Worm (Caenorhabditis elegans) whole organism, L1 larva: ENCODE measurements around the gene col-157.

Source experiments
- C16A3.4 ChIP-seq: fragments of 150-350 bp; optimal IDR thresholded peaks from 2 replicates; lab custom pipeline; 2014; ENCODE audit warnings: missing biosample characterization, missing genetic modification characterization
- F16B12.6 ChIP-seq: fragments of 150-350 bp; optimal IDR thresholded peaks from 2 replicates; lab custom pipeline; 2014; ENCODE audit warnings: missing biosample characterization, missing genetic modification characterization
- blmp-1 ChIP-seq: fragments of 150-350 bp; optimal IDR thresholded peaks from 2 replicates; lab custom pipeline; 2014; ENCODE audit warnings: missing biosample characterization, missing genetic modification characterization
- ceh-8 ChIP-seq: fragments of 200-800 bp; sonication (Bioruptor generic); optimal IDR thresholded peaks from 2 replicates; lab custom pipeline; 2018; ENCODE audit warnings: mild to moderate bottlenecking, missing genetic modification characterization, moderate library complexity, missing compliant biosample characterization
- ceh-82 ChIP-seq, 3 experiments: fragments of 150-350 bp in 1 of 3; sonication (generic microtip) in 2 of 3; optimal IDR thresholded peaks; 2 replicates each; lab custom pipeline; 2014 to 2017; ENCODE audit warnings: missing biosample characterization in 3 of 3, missing genetic modification characterization in 3 of 3
- ceh-88 ChIP-seq: fragments of 200-800 bp; sonication (Bioruptor generic); IDR thresholded peaks from 2 replicates; pipeline ENCODE4 v1.3.6; 2022; ENCODE audit warnings: missing genetic modification characterization, missing compliant biosample characterization
- dpl-1 ChIP-seq, 3 experiments: fragments of 150-350 bp in 2 of 3; sonication (generic microtip) in 1 of 3; optimal IDR thresholded peaks; 2 replicates each; lab custom pipeline; 2014 to 2017; ENCODE audit warnings: missing biosample characterization in 3 of 3, missing genetic modification characterization in 3 of 3, missing genetic modification reagents in 3 of 3
- dsc-1 ChIP-seq: sonication (generic microtip); optimal IDR thresholded peaks from 2 replicates; lab custom pipeline; 2016; ENCODE audit warnings: mild to moderate bottlenecking, missing genetic modification characterization, missing compliant biosample characterization
- efl-1 ChIP-seq, 4 experiments: fragments of 150-350 bp; optimal IDR thresholded peaks in 3 of 4; peaks in 1 of 4; 1 replicate in 1 of 4; 2 replicates in 3 of 4; lab custom pipeline; 2014; ENCODE audit warnings: missing biosample characterization in 2 of 4, missing genetic modification characterization in 2 of 4, missing genetic modification reagents in 2 of 4
- egl-13 ChIP-seq: sonication (generic microtip); optimal IDR thresholded peaks from 2 replicates; lab custom pipeline; 2016; ENCODE audit warnings: missing genotype, missing genetic modification reagents, missing genetic modification characterization, missing compliant biosample characterization
- elt-2 ChIP-seq: sonication (generic microtip); optimal IDR thresholded peaks from 2 replicates; lab custom pipeline; 2016; ENCODE audit warnings: missing genetic modification characterization, mild to moderate bottlenecking, inconsistent platforms, missing compliant biosample characterization, missing genetic modification reagents
- fkh-10 ChIP-seq: sonication (generic microtip); optimal IDR thresholded peaks from 2 replicates; lab custom pipeline; 2017; ENCODE audit warnings: missing biosample characterization, missing genetic modification reagents, missing genetic modification characterization
- fkh-8 ChIP-seq: sonication (generic microtip); optimal IDR thresholded peaks from 2 replicates; lab custom pipeline; 2016; ENCODE audit warnings: mild to moderate bottlenecking, missing genetic modification characterization, missing compliant biosample characterization
- grh-1 ChIP-seq: fragments of 200-800 bp; sonication (Bioruptor generic); IDR thresholded peaks from 2 replicates; pipeline ENCODE4 v1.3.6; 2022; ENCODE audit warnings: missing genetic modification reagents, missing genetic modification characterization, missing compliant biosample characterization
- isw-1 ChIP-seq: fragments of 200-800 bp; sonication (Bioruptor generic); IDR thresholded peaks from 2 replicates; pipeline ENCODE4 v1.3.6; 2022; ENCODE audit warnings: missing genetic modification characterization, missing compliant biosample characterization
- jun-1 ChIP-seq: fragments of 150-350 bp; optimal IDR thresholded peaks from 2 replicates; lab custom pipeline; 2014; ENCODE audit warnings: missing biosample characterization, missing genetic modification reagents, missing genetic modification characterization
- lin-14 ChIP-seq: fragments of 200-800 bp; sonication (Bioruptor generic); optimal IDR thresholded peaks from 2 replicates; lab custom pipeline; 2018; ENCODE audit warnings: mild to moderate bottlenecking, missing genetic modification characterization, moderate library complexity, missing compliant biosample characterization
- lin-35 ChIP-seq, 2 experiments: fragments of 150-350 bp; optimal IDR thresholded peaks; 2 replicates each; lab custom pipeline; 2014; ENCODE audit warnings: missing biosample characterization in 2 of 2, missing genetic modification characterization in 2 of 2, missing genetic modification reagents in 2 of 2
- lir-3 ChIP-seq: sonication (generic microtip); optimal IDR thresholded peaks from 2 replicates; lab custom pipeline; 2016; ENCODE audit warnings: mild to moderate bottlenecking, missing genetic modification characterization, moderate library complexity, missing compliant biosample characterization; ENCODE audit not compliant: poor library complexity
- lsy-2 ChIP-seq, 2 experiments: fragments of 150-350 bp; optimal IDR thresholded peaks; 2 replicates each; lab custom pipeline; 2014; ENCODE audit warnings: missing biosample characterization in 2 of 2, missing genetic modification characterization in 2 of 2
- mep-1 ChIP-seq: fragments of 150-350 bp; optimal IDR thresholded peaks from 2 replicates; lab custom pipeline; 2014; ENCODE audit warnings: missing biosample characterization, missing genetic modification characterization
- nhr-19 ChIP-seq: fragments of 200-800 bp; sonication (Bioruptor generic); conservative IDR thresholded peaks from 2 replicates; pipeline ENCODE4 v1.3.6; 2022; ENCODE audit warnings: missing genetic modification characterization, missing compliant biosample characterization
- nhr-20 ChIP-seq: sonication (generic microtip); optimal IDR thresholded peaks from 2 replicates; lab custom pipeline; 2016; ENCODE audit warnings: mild to moderate bottlenecking, missing genetic modification characterization, missing compliant biosample characterization
- nhr-47 ChIP-seq: sonication (generic microtip); optimal IDR thresholded peaks from 2 replicates; lab custom pipeline; 2016; ENCODE audit warnings: mild to moderate bottlenecking, missing genetic modification characterization, moderate library complexity, missing compliant biosample characterization
- nhr-71 ChIP-seq: sonication (generic microtip); optimal IDR thresholded peaks from 2 replicates; lab custom pipeline; 2016; ENCODE audit warnings: mild to moderate bottlenecking, missing genetic modification characterization, moderate library complexity, missing compliant biosample characterization
- nhr-77 ChIP-seq: fragments of 150-350 bp; optimal IDR thresholded peaks from 2 replicates; lab custom pipeline; 2014; ENCODE audit warnings: missing biosample characterization, missing genetic modification characterization
- nhr-85 ChIP-seq: sonication (generic microtip); peaks from one replicate; lab custom pipeline; 2016; ENCODE audit warnings: missing genetic modification characterization, inconsistent platforms, missing compliant biosample characterization
- nhr-90 ChIP-seq: sonication (generic microtip); optimal IDR thresholded peaks from 2 replicates; lab custom pipeline; 2016; ENCODE audit warnings: mild to moderate bottlenecking, missing genetic modification characterization, missing compliant biosample characterization; ENCODE audit not compliant: poor library complexity
- pax-3 ChIP-seq: fragments of 200-800 bp; sonication (Bioruptor generic); optimal IDR thresholded peaks from 2 replicates; lab custom pipeline; 2018; ENCODE audit warnings: mild to moderate bottlenecking, missing genetic modification characterization, moderate library complexity, missing compliant biosample characterization
- rnt-1 ChIP-seq: sonication (generic microtip); optimal IDR thresholded peaks from 2 replicates; lab custom pipeline; 2016; ENCODE audit warnings: mild to moderate bottlenecking, missing genetic modification characterization, moderate library complexity, missing compliant biosample characterization
- skn-1 ChIP-seq: fragments of 150-350 bp; optimal IDR thresholded peaks from 2 replicates; lab custom pipeline; 2014; ENCODE audit warnings: missing biosample characterization, missing genetic modification characterization
- snpc-4 ChIP-seq: fragments of 150-350 bp; optimal IDR thresholded peaks from 2 replicates; lab custom pipeline; 2014; ENCODE audit warnings: missing biosample characterization, missing genetic modification characterization
- snu-23 ChIP-seq: sonication (generic microtip); optimal IDR thresholded peaks from 2 replicates; lab custom pipeline; 2016; ENCODE audit warnings: missing genetic modification characterization, missing compliant biosample characterization
- sox-4 ChIP-seq: sonication (generic microtip); optimal IDR thresholded peaks from 2 replicates; lab custom pipeline; 2016; ENCODE audit warnings: missing genetic modification characterization, missing compliant biosample characterization
- swsn-7 ChIP-seq: sonication (generic microtip); optimal IDR thresholded peaks from 2 replicates; lab custom pipeline; 2016; ENCODE audit warnings: missing genetic modification characterization, missing compliant biosample characterization
- tbx-2 ChIP-seq: sonication (generic microtip); optimal IDR thresholded peaks from 2 replicates; lab custom pipeline; 2016; ENCODE audit warnings: missing genetic modification characterization, missing compliant biosample characterization
- unc-130 ChIP-seq: fragments of 150-350 bp; optimal IDR thresholded peaks from 2 replicates; lab custom pipeline; 2017; ENCODE audit warnings: missing biosample characterization, missing genetic modification characterization, inconsistent platforms
- unc-86 ChIP-seq: sonication (generic microtip); optimal IDR thresholded peaks from 2 replicates; lab custom pipeline; 2016; ENCODE audit warnings: missing genetic modification characterization, missing compliant biosample characterization
- xbp-1 ChIP-seq: sonication (generic microtip); optimal IDR thresholded peaks from 2 replicates; lab custom pipeline; 2016; ENCODE audit warnings: missing genetic modification characterization, missing compliant biosample characterization
- ztf-11 ChIP-seq, 2 experiments: sonication (generic microtip); optimal IDR thresholded peaks; 2 replicates each; lab custom pipeline; 2016 to 2017; ENCODE audit warnings: missing genetic modification characterization in 2 of 2, missing biosample characterization in 1 of 2, missing compliant biosample characterization in 1 of 2

col-157 gene

ce11 chrV:11504853-11505397, 21.1 kb downstream of the col-157 start, which contains the start of the genes C55A6.1 and C55A6.10:
C55A6.1 (minus strand) TSS chrV:11504968.
C55A6.10 (plus strand) TSS chrV:11505347.
- TF ChIP-seq lir-3 (tag; lab: Kevin White, UChicago) = peak; percentile 66
- TF ChIP-seq C16A3.4 = peak; percentile 62
- peak; percentile 52 for TF ChIP-seq egl-13 (tag; lab: Kevin White, UChicago)
- peak; percentile 86 for TF ChIP-seq nhr-71
- peak; percentile 44 for TF ChIP-seq ceh-8 (GFP tag; lab: Kevin White, UChicago)
- TF ChIP-seq ceh-88 (GFP tag; lab: Robert Waterston, UW) = peak; percentile 54; the same call in 1 of the 2 replicates
- peak; percentile 71 for TF ChIP-seq tbx-2 (tag; lab: Kevin White, UChicago)
- TF ChIP-seq fkh-8 (tag; lab: Kevin White, UChicago) = peak; percentile 59
- peak; percentile 60 to 69 for TF ChIP-seq efl-1 (optimal IDR thresholded peaks at IDR 0.05; lab: Kevin White, UChicago)
- peak; percentile 61 to 94 for TF ChIP-seq efl-1 (GFP tag; optimal IDR thresholded peaks at IDR 0.05 in 1 of 2; lab: Kevin White, UChicago)
- peak; percentile 82 for TF ChIP-seq nhr-20 (tag; lab: Kevin White, UChicago)
- TF ChIP-seq unc-86 (tag; lab: Kevin White, UChicago) = peak; percentile 76
- peak; percentile 35 to 67 (median 50) for TF ChIP-seq dpl-1 (GFP tag; optimal IDR thresholded peaks at IDR 0.05; lab: Kevin White, UChicago)
- peak; percentile 38 for TF ChIP-seq skn-1 (tag; lab: Kevin White, UChicago)
- peak; percentile 30 for TF ChIP-seq dsc-1 (tag; lab: Kevin White, UChicago)
- TF ChIP-seq fkh-10 = peak; percentile 60
- peak; percentile 59 for TF ChIP-seq rnt-1 (tag; lab: Kevin White, UChicago)
- peak; percentile 84 for TF ChIP-seq snu-23 (GFP tag; lab: Kevin White, UChicago)
- TF ChIP-seq nhr-47 (tag; lab: Kevin White, UChicago) = peak; percentile 85
- TF ChIP-seq ceh-82 (tag; optimal IDR thresholded peaks at IDR 0.05; lab: Kevin White, UChicago) = peak in 2 of 3 experiments; percentile 9 to 41
- TF ChIP-seq grh-1 (GFP tag; lab: Robert Waterston, UW) = peak; percentile 64
- TF ChIP-seq snpc-4 (tag; lab: Kevin White, UChicago) = peak; percentile 17
- peak; percentile 76 for TF ChIP-seq lin-14
- peak; percentile 56 to 73 for TF ChIP-seq lsy-2 (tag; optimal IDR thresholded peaks at IDR 0.05; lab: Kevin White, UChicago)
- TF ChIP-seq jun-1 (tag; lab: Kevin White, UChicago) = peak; percentile 30
- TF ChIP-seq F16B12.6 (tag; lab: Kevin White, UChicago) = peak; percentile 93
- TF ChIP-seq nhr-85 (tag; lab: Kevin White, UChicago) = peak; percentile 84
- TF ChIP-seq pax-3 (tag; lab: Kevin White, UChicago) = peak; percentile 20
- TF ChIP-seq unc-130 (tag; lab: Kevin White, UChicago) = peak; percentile 18
- peak; percentile 68 for TF ChIP-seq nhr-19 (GFP tag; lab: Robert Waterston, UW)
- peak; percentile 74 for TF ChIP-seq mep-1 (tag; lab: Kevin White, UChicago)
- peak; percentile 37 for TF ChIP-seq nhr-77 (tag; lab: Kevin White, UChicago)
- peak; percentile 59 for TF ChIP-seq isw-1 (GFP tag; lab: Robert Waterston, UW)
- peak; percentile 17 for TF ChIP-seq sox-4 (tag; lab: Kevin White, UChicago)
- peak; percentile 14 for TF ChIP-seq elt-2 (tag; lab: Kevin White, UChicago)
- TF ChIP-seq blmp-1 (tag; lab: Kevin White, UChicago) = peak; percentile 52
- TF ChIP-seq xbp-1 (tag; lab: Kevin White, UChicago) = peak; percentile 65
- peak; percentile 79 for TF ChIP-seq swsn-7 (tag; lab: Kevin White, UChicago)
- TF ChIP-seq nhr-90 (tag; lab: Kevin White, UChicago) = peak; percentile 79
- peak; percentile 55 to 62 for TF ChIP-seq lin-35 (GFP tag; optimal IDR thresholded peaks at IDR 0.05; lab: Kevin White, UChicago)
- peak in 1 of 2 experiments; percentile 68 for TF ChIP-seq ztf-11 (tag; optimal IDR thresholded peaks at IDR 0.05; lab: Kevin White, UChicago)
